Worm (Caenorhabditis elegans): ENCODE results near the gene exc-14.

Gene exc-14

ce11 chrV:5080853-5081338 is 34.9 kb upstream of the exc-14 start, which contains the start of gene Y58A7A.3 (continued):
- TF ChIP-seq ceh-88 (GFP tag; IDR thresholded peaks at IDR 0.05): no peak
- TF ChIP-seq swsn-7 (tag; optimal IDR thresholded peaks at IDR 0.05): peak; percentile 31
- no peak for TF ChIP-seq egl-13 (tag; optimal IDR thresholded peaks at IDR 0.05)
- no peak for TF ChIP-seq xbp-1 (tag; optimal IDR thresholded peaks at IDR 0.05)
- TF ChIP-seq unc-130 (tag; optimal IDR thresholded peaks at IDR 0.05): no peak
- TF ChIP-seq unc-30 (tag; optimal IDR thresholded peaks at IDR 0.05): no peak
- peak; percentile 15 for TF ChIP-seq rnt-1 (tag; optimal IDR thresholded peaks at IDR 0.05)
- TF ChIP-seq hlh-4 (tag; optimal IDR thresholded peaks at IDR 0.05): no peak
- TF ChIP-seq egl-27 (tag; optimal IDR thresholded peaks at IDR 0.05): no peak
- TF ChIP-seq ceh-90 (tag; optimal IDR thresholded peaks at IDR 0.05): no peak
- TF ChIP-seq unc-98 (GFP tag; IDR thresholded peaks at IDR 0.05): no peak
- TF ChIP-seq blmp-1 (tag; optimal IDR thresholded peaks at IDR 0.05): peak; percentile 41
- no peak for TF ChIP-seq fkh-4 (tag; optimal IDR thresholded peaks at IDR 0.05; ENCODE audit: borderline replicate concordance)
- TF ChIP-seq C16A3.4 (tag; optimal IDR thresholded peaks at IDR 0.05): peak; percentile 37
- peak; percentile 64 for TF ChIP-seq hpl-2 (GFP tag; optimal IDR thresholded peaks at IDR 0.05)
- no peak for TF ChIP-seq unc-62 (GFP tag; optimal IDR thresholded peaks at IDR 0.05)
- peak; percentile 77 for TF ChIP-seq lin-14 (GFP tag; optimal IDR thresholded peaks at IDR 0.05)
- peak in 1 of 2 experiments; percentile 67 for TF ChIP-seq mdl-1 (tag; optimal IDR thresholded peaks at IDR 0.05)
- no peak for TF ChIP-seq ets-5 (GFP tag; IDR thresholded peaks at IDR 0.05)
- no peak for TF ChIP-seq pax-3 (tag; optimal IDR thresholded peaks at IDR 0.05)
- TF ChIP-seq fos-1 (tag; optimal IDR thresholded peaks at IDR 0.05): peak; percentile 28
- TF ChIP-seq ceh-8 (GFP tag; optimal IDR thresholded peaks at IDR 0.05): no peak
- TF ChIP-seq lin-35 (GFP tag; optimal IDR thresholded peaks at IDR 0.05): peak in 1 of 2 experiments; percentile 71
- TF ChIP-seq aha-1 (tag; optimal IDR thresholded peaks at IDR 0.05): no peak
- TF ChIP-seq ces-1 (GFP tag; optimal IDR thresholded peaks at IDR 0.05): no peak
- TF ChIP-seq C04F5.9 (tag; optimal IDR thresholded peaks at IDR 0.05): no peak
- TF ChIP-seq vab-15 (tag; optimal IDR thresholded peaks at IDR 0.05): no peak
- TF ChIP-seq zag-1 (tag; optimal IDR thresholded peaks at IDR 0.05): no peak
- no peak for TF ChIP-seq C34B4.2 (tag; optimal IDR thresholded peaks at IDR 0.05)
- peak in 2 of 3 experiments; percentile 12 to 71 for TF ChIP-seq ceh-82 (tag; optimal IDR thresholded peaks at IDR 0.05)
- no peak for TF ChIP-seq dsc-1 (tag; optimal IDR thresholded peaks at IDR 0.05)
- TF ChIP-seq elt-3 (tag; optimal IDR thresholded peaks at IDR 0.05): peak in 2 of 6 experiments; percentile 57 to 60
- TF ChIP-seq nhr-85 (tag): peak; percentile 52
- TF ChIP-seq nhr-90 (tag; optimal IDR thresholded peaks at IDR 0.05; ENCODE audit: poor library complexity): peak; percentile 51
- TF ChIP-seq nhr-11 (tag; optimal IDR thresholded peaks at IDR 0.05): peak; percentile 22

- TF ChIP-seq nhr-84 (tag; optimal IDR thresholded peaks at IDR 0.05): no peak
- TF ChIP-seq nhr-85 (tag): peak; percentile 4
- no peak for TF ChIP-seq efl-1 (optimal IDR thresholded peaks at IDR 0.05)
- no peak for TF ChIP-seq efl-1 (GFP tag; optimal IDR thresholded peaks at IDR 0.05 in 1 of 2)
- TF ChIP-seq blmp-1 (tag; optimal IDR thresholded peaks at IDR 0.05): peak; percentile 79
- TF ChIP-seq isw-1 (GFP tag; IDR thresholded peaks at IDR 0.05): no peak
- no peak for TF ChIP-seq hlh-4 (tag; optimal IDR thresholded peaks at IDR 0.05)
Observed at ce11 chrV:5072082-5072481, 26.1 kb upstream of the exc-14 start, which contains the start of gene Y58A7A.2. Gene Y58A7A.2 (minus strand): TSS chrV:5072182.

ce11 chrV:5069440-5069839 is 23.4 kb upstream of the exc-14 start, which contains the start of gene Y58A7A.1:
Gene Y58A7A.1 (minus strand): TSS chrV:5069540.
- no peak for TF ChIP-seq ceh-63 (GFP tag; optimal IDR thresholded peaks at IDR 0.05)
- TF ChIP-seq lin-35 (GFP tag; optimal IDR thresholded peaks at IDR 0.05): no peak
- no peak for TF ChIP-seq C16A3.4 (tag; optimal IDR thresholded peaks at IDR 0.05)
- TF ChIP-seq nhr-237 (tag; optimal IDR thresholded peaks at IDR 0.05): no peak
- TF ChIP-seq ets-5 (GFP tag; IDR thresholded peaks at IDR 0.05): no peak
- no peak for TF ChIP-seq pag-3 (tag; optimal IDR thresholded peaks at IDR 0.05; ENCODE audit: borderline replicate concordance, insufficient read depth)
- TF ChIP-seq ztf-4 (tag; optimal IDR thresholded peaks at IDR 0.05): no peak
- no peak for TF ChIP-seq fos-1 (tag; optimal IDR thresholded peaks at IDR 0.05)
- no peak for TF ChIP-seq egl-27 (tag; optimal IDR thresholded peaks at IDR 0.05)
- TF ChIP-seq lsy-2 (tag; optimal IDR thresholded peaks at IDR 0.05): no peak
- TF ChIP-seq lin-15B (tag; optimal IDR thresholded peaks at IDR 0.05): no peak
- no peak for TF ChIP-seq ceh-88 (GFP tag; IDR thresholded peaks at IDR 0.05)
- TF ChIP-seq nhr-19 (GFP tag; conservative IDR thresholded peaks at IDR 0.05): no peak
- no peak for TF ChIP-seq mab-9 (GFP tag; IDR thresholded peaks at IDR 0.05)
